Fruit fly (Drosophila melanogaster) whole organism, embryonic: ENCODE data around the gene Prx2.

Experiments used
- Adf1 ChIP-seq: fragments of 200-800 bp; sonication (Bioruptor generic); IDR thresholded peaks from 2 replicates; pipeline ENCODE4 v1.3.6; 2022; ENCODE audit warnings: missing biosample characterization, missing genetic modification characterization
- Atf6 ChIP-seq: fragments of 200-800 bp; sonication (Bioruptor generic); IDR thresholded peaks from 2 replicates; pipeline ENCODE4 v1.3.6; 2022; ENCODE audit warnings: missing biosample characterization, missing genetic modification characterization
- BtbVII ChIP-seq: fragments of 200-800 bp; sonication (Bioruptor generic); optimal IDR thresholded peaks from 3 replicates; lab custom pipeline; 2017; ENCODE audit warnings: missing biosample characterization, mild to moderate bottlenecking, missing genetic modification characterization
- CG10959 ChIP-seq: fragments of 200-800 bp; sonication (Bioruptor generic); IDR thresholded peaks from 2 replicates; pipeline ENCODE4 v1.3.6; 2022; ENCODE audit warnings: missing biosample characterization, missing genetic modification characterization
- CG11723 ChIP-seq: fragments of 200-800 bp; sonication (Bioruptor generic); optimal IDR thresholded peaks from 2 replicates; lab custom pipeline; 2017; ENCODE audit warnings: missing biosample characterization, mild to moderate bottlenecking, missing genetic modification characterization
- CG12236 ChIP-seq: fragments of 200-800 bp; sonication (Bioruptor generic); optimal IDR thresholded peaks from 2 replicates; lab custom pipeline; 2016; ENCODE audit warnings: missing biosample characterization, missing genetic modification characterization
- CG13624 ChIP-seq: fragments of 200-800 bp; sonication (Bioruptor generic); optimal IDR thresholded peaks from 2 replicates; lab custom pipeline; 2016; ENCODE audit warnings: missing biosample characterization, missing genetic modification characterization
- CG15073 ChIP-seq: fragments of 200-800 bp; sonication (Bioruptor generic); optimal IDR thresholded peaks from 2 replicates; lab custom pipeline; 2016; ENCODE audit warnings: missing biosample characterization, missing genetic modification characterization
- CG15601 ChIP-seq: fragments of 200-800 bp; sonication (Bioruptor generic); optimal IDR thresholded peaks from 3 replicates; lab custom pipeline; 2019; ENCODE audit warnings: missing biosample characterization, mild to moderate bottlenecking, missing genetic modification characterization, moderate library complexity
- CG16863 ChIP-seq: fragments of 200-800 bp; sonication (Bioruptor generic); optimal IDR thresholded peaks from 3 replicates; lab custom pipeline; 2016; ENCODE audit warnings: missing biosample characterization, missing genetic modification characterization
- CG18011 ChIP-seq: fragments of 200-800 bp; sonication (Bioruptor generic); optimal IDR thresholded peaks from 2 replicates; lab custom pipeline; 2017; ENCODE audit warnings: missing biosample characterization, missing genetic modification characterization, mild to moderate bottlenecking, moderate library complexity, missing genotype
- CG2678 ChIP-seq: fragments of 200-800 bp; sonication (Bioruptor generic); optimal IDR thresholded peaks from 3 replicates; lab custom pipeline; 2019; ENCODE audit warnings: missing biosample characterization, mild to moderate bottlenecking, missing genetic modification characterization, moderate library complexity
- CG31365 ChIP-seq: fragments of 200-800 bp; sonication (Bioruptor generic); optimal IDR thresholded peaks from 2 replicates; lab custom pipeline; 2018; ENCODE audit warnings: missing biosample characterization, mild to moderate bottlenecking, missing genetic modification characterization
- CG31441 ChIP-seq: fragments of 200-800 bp; sonication (Bioruptor generic); IDR thresholded peaks from 2 replicates; pipeline ENCODE4 v1.3.6; 2022; ENCODE audit warnings: missing biosample characterization, missing genetic modification characterization
- CG32772 ChIP-seq: fragments of 200-800 bp; sonication (Bioruptor generic); IDR thresholded peaks from 2 replicates; pipeline ENCODE4 v1.3.6; 2022; ENCODE audit warnings: missing biosample characterization, missing genetic modification characterization
- CG3407 ChIP-seq: fragments of 200-800 bp; sonication (Bioruptor generic); optimal IDR thresholded peaks from 2 replicates; lab custom pipeline; 2018; ENCODE audit warnings: missing biosample characterization, mild to moderate bottlenecking, missing genetic modification characterization
- CG34422 ChIP-seq: fragments of 200-800 bp; sonication (Bioruptor generic); IDR thresholded peaks from 3 replicates; pipeline ENCODE4 v1.3.6; 2022; ENCODE audit warnings: missing biosample characterization, missing genetic modification characterization
- CG3838 ChIP-seq: fragments of 200-800 bp; sonication (Bioruptor generic); optimal IDR thresholded peaks from 3 replicates; lab custom pipeline; 2016; ENCODE audit warnings: missing biosample characterization, missing genetic modification characterization
- CG4617 ChIP-seq: fragments of 200-800 bp; sonication (Bioruptor generic); optimal IDR thresholded peaks from 3 replicates; lab custom pipeline; 2016; ENCODE audit warnings: missing biosample characterization, missing genetic modification characterization, borderline replicate concordance
- CG6654 ChIP-seq: fragments of 200-800 bp; sonication (Bioruptor generic); optimal IDR thresholded peaks from 2 replicates; lab custom pipeline; 2017; ENCODE audit warnings: missing biosample characterization, mild to moderate bottlenecking, missing genetic modification characterization
- CG6765 ChIP-seq: fragments of 200-800 bp; sonication (Bioruptor generic); optimal IDR thresholded peaks from 3 replicates; lab custom pipeline; 2017; ENCODE audit warnings: missing biosample characterization, mild to moderate bottlenecking, missing genetic modification characterization
- CG7372 ChIP-seq: fragments of 200-800 bp; sonication (Bioruptor generic); IDR thresholded peaks from 2 replicates; pipeline ENCODE4 v1.3.6; 2022; ENCODE audit warnings: missing biosample characterization, missing genetic modification characterization
- CG7928 ChIP-seq: fragments of 200-800 bp; sonication (Bioruptor generic); optimal IDR thresholded peaks from 2 replicates; lab custom pipeline; 2017; ENCODE audit warnings: missing biosample characterization, mild to moderate bottlenecking, missing genetic modification characterization
- CG9215 ChIP-seq: fragments of 200-800 bp; sonication (Bioruptor generic); IDR thresholded peaks from 2 replicates; pipeline ENCODE4 v1.3.6; 2022; ENCODE audit warnings: missing biosample characterization, missing genetic modification characterization
- Drgx ChIP-seq: fragments of 200-800 bp; sonication (Bioruptor generic); IDR thresholded peaks from 2 replicates; pipeline ENCODE4 v1.3.6; 2022; ENCODE audit warnings: missing biosample characterization, missing genetic modification characterization
- HmgZ ChIP-seq: fragments of 200-800 bp; sonication (Bioruptor generic); optimal IDR thresholded peaks from 2 replicates; lab custom pipeline; 2018; ENCODE audit warnings: missing biosample characterization, mild to moderate bottlenecking, missing genetic modification characterization
- NFAT ChIP-seq: fragments of 200-800 bp; sonication (Bioruptor generic); IDR thresholded peaks from 2 replicates; pipeline ENCODE4 v1.3.6; 2022; ENCODE audit warnings: missing biosample characterization, missing genetic modification characterization
- Nf-YA ChIP-seq: fragments of 200-800 bp; sonication (Bioruptor generic); IDR thresholded peaks from 2 replicates; pipeline ENCODE4 v1.3.6; 2022; ENCODE audit warnings: missing biosample characterization, missing genetic modification characterization
- Sry-β ChIP-seq: fragments of 200-800 bp; sonication (Bioruptor generic); optimal IDR thresholded peaks from 2 replicates; lab custom pipeline; 2018; ENCODE audit warnings: missing biosample characterization, mild to moderate bottlenecking, missing genetic modification characterization, moderate library complexity
- Trl ChIP-seq, 3 experiments: fragments of >200 bp in 2 of 3; fragments of 200-800 bp in 1 of 3; sonication (Bioruptor generic) in 1 of 3; optimal IDR thresholded peaks; 2 replicates in 1 of 3; 3 replicates in 2 of 3; lab custom pipeline; 2016 to 2017; ENCODE audit warnings: missing biosample characterization in 1 of 3, missing genetic modification characterization in 1 of 3
- abd-A ChIP-seq: fragments of 200-800 bp; sonication (Bioruptor generic); optimal IDR thresholded peaks from 3 replicates; lab custom pipeline; 2019; ENCODE audit warnings: missing biosample characterization, mild to moderate bottlenecking, missing genetic modification characterization, moderate library complexity
- ara ChIP-seq: fragments of 200-800 bp; sonication (Bioruptor generic); IDR thresholded peaks from 2 replicates; pipeline ENCODE4 v1.3.6; 2022; ENCODE audit warnings: missing biosample characterization, missing genetic modification characterization
- ash1 ChIP-seq: fragments of 200-800 bp; sonication (Bioruptor generic); optimal IDR thresholded peaks from 2 replicates; lab custom pipeline; 2018; ENCODE audit warnings: missing biosample characterization, mild to moderate bottlenecking, missing genetic modification characterization
- bowl ChIP-seq: fragments of 200-800 bp; sonication (Bioruptor generic); IDR thresholded peaks from 2 replicates; pipeline ENCODE4 v1.3.6; 2022; ENCODE audit warnings: missing biosample characterization, missing genetic modification characterization
- btn ChIP-seq: fragments of 200-800 bp; sonication (Bioruptor generic); optimal IDR thresholded peaks from 2 replicates; lab custom pipeline; 2016; ENCODE audit warnings: missing biosample characterization, missing genetic modification characterization
- cato ChIP-seq: fragments of 200-800 bp; sonication (Bioruptor generic); optimal IDR thresholded peaks from 2 replicates; lab custom pipeline; 2016; ENCODE audit warnings: missing biosample characterization, missing genetic modification characterization, borderline replicate concordance
- chm ChIP-seq: fragments of 200-800 bp; sonication (Bioruptor generic); IDR thresholded peaks from 2 replicates; pipeline ENCODE4 v1.3.6; 2022; ENCODE audit warnings: missing biosample characterization, missing genetic modification characterization
- crc ChIP-seq: fragments of 200-800 bp; sonication (Bioruptor generic); optimal IDR thresholded peaks from 2 replicates; lab custom pipeline; 2016; ENCODE audit warnings: missing biosample characterization, missing genetic modification characterization
- dm ChIP-seq: fragments of 200-800 bp; sonication (Bioruptor generic); optimal IDR thresholded peaks from 3 replicates; lab custom pipeline; 2016; ENCODE audit warnings: missing biosample characterization, missing genetic modification characterization
- hb ChIP-seq: fragments of 200-800 bp; sonication (Bioruptor generic); IDR thresholded peaks from 3 replicates; pipeline ENCODE4 v1.3.6; 2022; ENCODE audit warnings: missing biosample characterization, missing genetic modification characterization; ENCODE audit not compliant: partially characterized antibody
- mam ChIP-seq: fragments of 200-800 bp; sonication (Bioruptor generic); optimal IDR thresholded peaks from 3 replicates; lab custom pipeline; 2016; ENCODE audit warnings: missing biosample characterization, missing genetic modification characterization
- org-1 ChIP-seq: fragments of 200-800 bp; sonication (Bioruptor generic); optimal IDR thresholded peaks from 2 replicates; lab custom pipeline; 2017; ENCODE audit warnings: missing biosample characterization, missing genetic modification characterization
- repo ChIP-seq: fragments of 200-800 bp; sonication (Bioruptor generic); optimal IDR thresholded peaks from 2 replicates; lab custom pipeline; 2016; ENCODE audit warnings: missing biosample characterization, missing genetic modification characterization
- rib ChIP-seq: fragments of 200-800 bp; sonication (Bioruptor generic); IDR thresholded peaks from 2 replicates; pipeline ENCODE4 v1.3.6; 2022; ENCODE audit warnings: missing biosample characterization, missing genetic modification characterization
- seq ChIP-seq: fragments of 200-800 bp; sonication (Bioruptor generic); IDR thresholded peaks from 2 replicates; pipeline ENCODE4 v1.3.6; 2022; ENCODE audit warnings: missing biosample characterization, missing genetic modification characterization
- sisA ChIP-seq: fragments of 200-800 bp; sonication (Bioruptor generic); IDR thresholded peaks from 2 replicates; pipeline ENCODE4 v1.3.6; 2022; ENCODE audit warnings: missing biosample characterization, missing genetic modification characterization
- slp2 ChIP-seq: fragments of 200-800 bp; sonication (Bioruptor generic); optimal IDR thresholded peaks from 2 replicates; lab custom pipeline; 2016; ENCODE audit warnings: missing biosample characterization, missing genetic modification characterization
- sob ChIP-seq: fragments of 200-800 bp; sonication (Bioruptor generic); IDR thresholded peaks from 2 replicates; pipeline ENCODE4 v1.3.6; 2022; ENCODE audit warnings: missing biosample characterization, missing genetic modification characterization
- stwl ChIP-seq: fragments of 200-800 bp; sonication (Bioruptor generic); optimal IDR thresholded peaks from 3 replicates; lab custom pipeline; 2018; ENCODE audit warnings: missing biosample characterization, mild to moderate bottlenecking, missing genetic modification characterization, moderate library complexity
- toy ChIP-seq: fragments of 200-800 bp; sonication (Bioruptor generic); IDR thresholded peaks from 2 replicates; pipeline ENCODE4 v1.3.6; 2022; ENCODE audit warnings: missing biosample characterization, missing genetic modification characterization
- trh ChIP-seq: fragments of 200-800 bp; sonication (Bioruptor generic); optimal IDR thresholded peaks from 2 replicates; lab custom pipeline; 2016; ENCODE audit warnings: missing biosample characterization, missing genetic modification characterization
- z ChIP-seq: fragments of 200-800 bp; sonication (Bioruptor generic); IDR thresholded peaks from 3 replicates; pipeline ENCODE4 v1.3.6; 2022; ENCODE audit warnings: missing biosample characterization, missing genetic modification characterization

Gene Prx2

DNA sequence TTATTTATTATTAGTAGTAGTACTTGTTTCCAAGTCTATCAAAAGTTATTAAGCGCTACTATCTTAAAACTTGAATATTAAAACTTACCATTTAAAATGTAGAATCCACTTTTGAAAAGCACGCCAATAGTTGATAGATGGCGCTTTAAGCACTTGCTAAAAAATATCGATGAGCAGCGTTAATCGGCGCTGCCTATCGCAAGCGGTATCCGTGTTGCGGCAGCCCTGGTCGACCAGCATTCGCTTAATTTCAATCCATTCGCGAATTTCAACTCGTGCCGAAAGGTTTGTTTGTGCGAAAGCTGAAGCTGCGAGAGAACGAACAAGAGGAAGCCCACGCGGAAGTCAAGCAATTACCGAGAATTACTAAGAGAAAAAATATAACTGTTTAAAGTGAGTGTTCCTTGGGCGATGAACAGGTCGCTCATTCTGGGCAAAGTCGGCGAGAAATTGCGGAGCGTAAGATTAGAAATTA, at the start of gene Prx2 (continued):
- TF ChIP-seq CG18011 (GFP tag; lab: Kevin White, UChicago), result no peak
- TF ChIP-seq abd-A (tag; lab: Kevin White, UChicago), result peak; percentile 19
- no peak for TF ChIP-seq CG31441 (GFP tag; lab: Robert Waterston, UW)
- TF ChIP-seq dm (GFP tag; lab: Kevin White, UChicago), result no peak
- TF ChIP-seq CG10959 (GFP tag; lab: Robert Waterston, UW), result no peak
- no peak for TF ChIP-seq CG15601
- no peak for TF ChIP-seq chm (GFP tag; lab: Robert Waterston, UW)
- peak; percentile 36 for TF ChIP-seq mam (GFP tag; lab: Kevin White, UChicago)
- peak; percentile 33; the same call in 1 of the 2 replicates for TF ChIP-seq Adf1 (GFP tag; lab: Robert Waterston, UW)
- no peak for TF ChIP-seq CG11723 (GFP tag; lab: Kevin White, UChicago)
- no peak for TF ChIP-seq CG2678
- TF ChIP-seq hb (GFP tag; lab: Robert Waterston, UW), result peak; percentile 61; the same call in 1 of the 3 replicates
- TF ChIP-seq CG4617 (GFP tag; lab: Kevin White, UChicago), result no peak
- no peak for TF ChIP-seq trh
- no peak for TF ChIP-seq CG12236 (GFP tag; lab: Kevin White, UChicago)
- TF ChIP-seq CG13624, result no peak
- peak; percentile 91 for TF ChIP-seq rib
- peak; percentile 54 for TF ChIP-seq HmgZ (tag; lab: Kevin White, UChicago)
- no peak for TF ChIP-seq seq
- TF ChIP-seq stwl (tag; lab: Kevin White, UChicago), result peak; percentile 24
- no peak for TF ChIP-seq ara (GFP tag; lab: Robert Waterston, UW)
- TF ChIP-seq z (GFP tag; lab: Robert Waterston, UW), result no peak
- TF ChIP-seq CG9215 (GFP tag; lab: Robert Waterston, UW), result 0 out of 2 replicates have a peak, but pooled peaks have one; percentile 7
- TF ChIP-seq Nf-YA, result no peak
- no peak for TF ChIP-seq org-1 (GFP tag; lab: Kevin White, UChicago)
- no peak for TF ChIP-seq btn
- TF ChIP-seq crc, result no peak
- TF ChIP-seq repo (GFP tag; lab: Kevin White, UChicago), result no peak
- TF ChIP-seq Drgx (GFP tag; lab: Robert Waterston, UW), result peak; percentile 14; the same call in 1 of the 2 replicates
- no peak for TF ChIP-seq CG15073 (GFP tag; lab: Kevin White, UChicago)
- no peak for TF ChIP-seq ash1 (GFP tag; lab: Kevin White, UChicago)
- peak; percentile 95 for TF ChIP-seq CG7928 (GFP tag; lab: Kevin White, UChicago)
- no peak for TF ChIP-seq Sry-β (GFP tag; lab: Kevin White, UChicago)
- 0 out of 3 replicates have a peak, but pooled peaks have one; percentile 27 for TF ChIP-seq CG34422
- TF ChIP-seq bowl (GFP tag; lab: Robert Waterston, UW), result no peak
- no peak for TF ChIP-seq CG3838
- TF ChIP-seq cato (GFP tag; lab: Kevin White, UChicago), result no peak
- TF ChIP-seq CG31365 (tag; lab: Kevin White, UChicago), result no peak
- peak; percentile 63; the same call in 1 of the 2 replicates for TF ChIP-seq NFAT (GFP tag; lab: Robert Waterston, UW)
- no peak for TF ChIP-seq slp2 (GFP tag; lab: Kevin White, UChicago)
- peak; percentile 12 for TF ChIP-seq BtbVII (GFP tag; lab: Kevin White, UChicago)
- TF ChIP-seq toy (GFP tag; lab: Robert Waterston, UW), result no peak
- TF ChIP-seq Trl (optimal IDR thresholded peaks at IDR 0.05; lab: Kevin White, UChicago), result peak in 1 of 2 experiments; percentile 23
- TF ChIP-seq Trl (GFP tag; optimal IDR thresholded peaks at IDR 0.05; lab: Kevin White, UChicago), result no peak
- TF ChIP-seq CG6654 (GFP tag; lab: Kevin White, UChicago), result no peak
- no peak for TF ChIP-seq CG7372 (GFP tag; lab: Robert Waterston, UW)
- TF ChIP-seq CG6765 (GFP tag; lab: Kevin White, UChicago), result no peak
- TF ChIP-seq CG16863 (GFP tag; lab: Kevin White, UChicago), result no peak
- no peak for TF ChIP-seq CG32772 (GFP tag; lab: Robert Waterston, UW)
- no peak for TF ChIP-seq CG3407 (GFP tag; lab: Kevin White, UChicago)
- no peak for TF ChIP-seq Atf6 (GFP tag; lab: Robert Waterston, UW)
- TF ChIP-seq sisA (GFP tag; lab: Robert Waterston, UW), result no peak
- TF ChIP-seq sob (GFP tag; lab: Robert Waterston, UW), result peak; percentile 32; the same call in 1 of the 2 replicates
